Fruit fly (Drosophila melanogaster) whole organism, embryonic: ENCODE results near the gene Pez.
A peak's percentile ranks its signal among the peaks of the same experiment; 100 is the strongest.

ENCODE experiments used
- Aef1 ChIP-seq: fragments of 200-800 bp; sonication (Bioruptor generic); IDR thresholded peaks from 3 replicates; pipeline ENCODE4 v1.3.6; 2022; ENCODE audit warnings: missing biosample characterization, missing genetic modification characterization
- Awh ChIP-seq: fragments of 200-800 bp; sonication (Bioruptor generic); IDR thresholded peaks from 2 replicates; pipeline ENCODE4, ENCODE4 v1.3.6; 2022; ENCODE audit warnings: missing biosample characterization, missing genetic modification characterization
- Blimp-1 ChIP-seq: fragments of 200-800 bp; sonication (Bioruptor generic); optimal IDR thresholded peaks from 3 replicates; lab custom pipeline; 2018; ENCODE audit warnings: missing biosample characterization, missing genetic modification characterization, mild to moderate bottlenecking, moderate library complexity, missing genetic modification reagents
- CG10979 ChIP-seq: fragments of 200-800 bp; sonication (Bioruptor generic); optimal IDR thresholded peaks from 2 replicates; lab custom pipeline; 2018; ENCODE audit warnings: missing biosample characterization, mild to moderate bottlenecking, missing genetic modification characterization, moderate library complexity
- CG11247 ChIP-seq: fragments of 200-800 bp; sonication (Bioruptor generic); IDR thresholded peaks from 2 replicates; pipeline ENCODE4 v1.3.6; 2022; ENCODE audit warnings: missing biosample characterization, missing genetic modification characterization
- CG11456 ChIP-seq: fragments of 200-800 bp; sonication (Bioruptor generic); IDR thresholded peaks from 3 replicates; pipeline ENCODE4 v1.3.6; 2022; ENCODE audit warnings: missing biosample characterization, missing genetic modification characterization
- CG12236 ChIP-seq: fragments of 200-800 bp; sonication (Bioruptor generic); optimal IDR thresholded peaks from 2 replicates; lab custom pipeline; 2016; ENCODE audit warnings: missing biosample characterization, missing genetic modification characterization
- CG12659 ChIP-seq: fragments of 200-800 bp; sonication (Bioruptor generic); optimal IDR thresholded peaks from 3 replicates; lab custom pipeline; 2017; ENCODE audit warnings: mild to moderate bottlenecking, missing biosample characterization, missing genetic modification reagents, missing genetic modification characterization
- CG1603 ChIP-seq: fragments of 200-800 bp; sonication (Bioruptor generic); optimal IDR thresholded peaks from 2 replicates; lab custom pipeline; 2019; ENCODE audit warnings: missing biosample characterization, mild to moderate bottlenecking, missing genetic modification characterization, moderate library complexity
- CG16863 ChIP-seq: fragments of 200-800 bp; sonication (Bioruptor generic); optimal IDR thresholded peaks from 3 replicates; lab custom pipeline; 2016; ENCODE audit warnings: missing biosample characterization, missing genetic modification characterization
- CG2889 ChIP-seq: fragments of 200-800 bp; sonication (Bioruptor generic); IDR thresholded peaks from 3 replicates; pipeline ENCODE4 v1.3.6; 2022; ENCODE audit warnings: missing biosample characterization, missing genetic modification characterization
- CG30020 ChIP-seq: fragments of 200-800 bp; optimal IDR thresholded peaks from 2 replicates; lab custom pipeline; 2019; ENCODE audit warnings: missing biosample characterization, mild to moderate bottlenecking, missing genetic modification characterization, moderate library complexity
- CG31224 ChIP-seq: fragments of 200-800 bp; sonication (Bioruptor generic); IDR thresholded peaks from 2 replicates; pipeline ENCODE4 v1.3.6; 2022; ENCODE audit warnings: missing biosample characterization, missing genetic modification characterization
- CG3281 ChIP-seq: fragments of 200-800 bp; sonication (Bioruptor generic); optimal IDR thresholded peaks from 3 replicates; lab custom pipeline; 2017; ENCODE audit warnings: missing biosample characterization, mild to moderate bottlenecking, missing genetic modification characterization
- CG3995 ChIP-seq: fragments of 200-800 bp; sonication (Bioruptor generic); optimal IDR thresholded peaks from 3 replicates; lab custom pipeline; 2016; ENCODE audit warnings: missing biosample characterization, missing genetic modification characterization
- CG42726 ChIP-seq: fragments of 200-800 bp; sonication (Bioruptor generic); IDR thresholded peaks from 2 replicates; pipeline ENCODE4 v1.3.6; 2022; ENCODE audit warnings: missing biosample characterization, missing genetic modification characterization; ENCODE audit not compliant: partially characterized antibody
- CG4360 ChIP-seq: fragments of 200-800 bp; sonication (Bioruptor generic); IDR thresholded peaks from 2 replicates; pipeline ENCODE4 v1.3.6; 2022; ENCODE audit warnings: missing biosample characterization, missing genetic modification characterization
- CG4404 ChIP-seq: fragments of 200-800 bp; sonication (Bioruptor generic); IDR thresholded peaks from 2 replicates; pipeline ENCODE4 v1.3.6; 2022; ENCODE audit warnings: missing biosample characterization, missing genetic modification characterization
- CG6175 ChIP-seq: fragments of 200-800 bp; sonication (Bioruptor generic); IDR thresholded peaks from 3 replicates; pipeline ENCODE4 v1.3.6; 2022; ENCODE audit warnings: missing biosample characterization, missing genetic modification characterization
- CTCF ChIP-seq: fragments of 200-800 bp; sonication (Bioruptor generic); optimal IDR thresholded peaks from 2 replicates; lab custom pipeline; 2017; ENCODE audit warnings: missing biosample characterization, mild to moderate bottlenecking, missing genetic modification characterization, moderate library complexity
- CkIIα-i1 ChIP-seq: fragments of 200-800 bp; sonication (Bioruptor generic); IDR thresholded peaks from 2 replicates; pipeline ENCODE4 v1.3.6; 2022; ENCODE audit warnings: missing biosample characterization, missing genetic modification characterization
- Deaf1 ChIP-seq: fragments of 200-800 bp; optimal IDR thresholded peaks from 3 replicates; lab custom pipeline; 2019; ENCODE audit warnings: missing biosample characterization, mild to moderate bottlenecking, missing genetic modification characterization, moderate library complexity
- Ets65A ChIP-seq: fragments of 200-800 bp; sonication (Bioruptor generic); peaks from one replicate; lab custom pipeline; 2016; ENCODE audit warnings: missing biosample characterization, missing genetic modification characterization
- Fer3 ChIP-seq: fragments of 200-800 bp; sonication (Bioruptor generic); optimal IDR thresholded peaks from 2 replicates; lab custom pipeline; 2018; ENCODE audit warnings: missing biosample characterization, mild to moderate bottlenecking, missing genetic modification characterization, moderate library complexity
- Hr39 ChIP-seq: fragments of >200 bp; optimal IDR thresholded peaks from 2 replicates; lab custom pipeline; 2017
- Meics ChIP-seq: fragments of 200-800 bp; sonication (Bioruptor generic); optimal IDR thresholded peaks from 2 replicates; lab custom pipeline; 2017; ENCODE audit warnings: missing biosample characterization, mild to moderate bottlenecking, missing genetic modification characterization
- Sin3A ChIP-seq: fragments of >200 bp; optimal IDR thresholded peaks from 2 replicates; lab custom pipeline; 2018
- YL-1 ChIP-seq: fragments of 200-800 bp; sonication (Bioruptor generic); optimal IDR thresholded peaks from 3 replicates; lab custom pipeline; 2017; ENCODE audit warnings: missing biosample characterization, mild to moderate bottlenecking, missing genetic modification characterization
- al ChIP-seq: fragments of 200-800 bp; sonication (Bioruptor generic); IDR thresholded peaks from 2 replicates; pipeline ENCODE4 v1.3.6; 2022; ENCODE audit warnings: missing biosample characterization, missing genetic modification characterization
- ash1 ChIP-seq: fragments of 200-800 bp; sonication (Bioruptor generic); optimal IDR thresholded peaks from 2 replicates; lab custom pipeline; 2018; ENCODE audit warnings: missing biosample characterization, mild to moderate bottlenecking, missing genetic modification characterization
- cg ChIP-seq: fragments of 200-800 bp; sonication (Bioruptor generic); optimal IDR thresholded peaks from 3 replicates; lab custom pipeline; 2019; ENCODE audit warnings: missing biosample characterization, mild to moderate bottlenecking, missing genetic modification characterization, moderate library complexity
- chinmo ChIP-seq: fragments of 200-800 bp; sonication (Bioruptor generic); IDR thresholded peaks from 4 replicates; pipeline ENCODE4 v1.3.6; 2022; ENCODE audit warnings: missing biosample characterization, missing genetic modification characterization; ENCODE audit not compliant: partially characterized antibody
- gem ChIP-seq: fragments of 200-800 bp; sonication (Bioruptor generic); optimal IDR thresholded peaks from 2 replicates; lab custom pipeline; 2019; ENCODE audit warnings: missing biosample characterization, mild to moderate bottlenecking, missing genetic modification characterization, moderate library complexity
- grau ChIP-seq: fragments of 200-800 bp; optimal IDR thresholded peaks from 3 replicates; lab custom pipeline; 2019; ENCODE audit warnings: missing biosample characterization, mild to moderate bottlenecking, missing genetic modification characterization, moderate library complexity
- hkb ChIP-seq, 2 experiments: fragments of 200-800 bp in 1 of 2; fragments of >200 bp in 1 of 2; sonication (Bioruptor generic) in 1 of 2; IDR thresholded peaks in 1 of 2; optimal IDR thresholded peaks in 1 of 2; 2 replicates each; pipeline versions ENCODE4 v1.3.6 to Lab custom; 2017 to 2022; ENCODE audit warnings: missing biosample characterization in 1 of 2, missing genetic modification characterization in 1 of 2
- inv ChIP-seq: fragments of 200-800 bp; sonication (Bioruptor generic); IDR thresholded peaks from 2 replicates; pipeline ENCODE4 v1.3.6; 2022; ENCODE audit warnings: missing biosample characterization, missing genetic modification characterization; ENCODE audit not compliant: partially characterized antibody
- jumu ChIP-seq: fragments of 200-800 bp; sonication (Bioruptor generic); optimal IDR thresholded peaks from 3 replicates; lab custom pipeline; 2016; ENCODE audit warnings: missing biosample characterization, missing genetic modification characterization
- lab ChIP-seq: fragments of 200-800 bp; sonication (Bioruptor generic); optimal IDR thresholded peaks from 3 replicates; lab custom pipeline; 2017; ENCODE audit warnings: missing biosample characterization, missing genetic modification characterization, mild to moderate bottlenecking, moderate library complexity, missing genetic modification reagents
- mam ChIP-seq: fragments of 200-800 bp; sonication (Bioruptor generic); optimal IDR thresholded peaks from 3 replicates; lab custom pipeline; 2016; ENCODE audit warnings: missing biosample characterization, missing genetic modification characterization
- nerfin-2 ChIP-seq: fragments of 200-800 bp; sonication (Bioruptor generic); IDR thresholded peaks from 2 replicates; pipeline ENCODE4 v1.3.6; 2022; ENCODE audit warnings: missing biosample characterization, missing genetic modification characterization; ENCODE audit not compliant: partially characterized antibody
- nmo ChIP-seq: fragments of 200-800 bp; sonication (Bioruptor generic); optimal IDR thresholded peaks from 2 replicates; lab custom pipeline; 2018; ENCODE audit warnings: missing biosample characterization, mild to moderate bottlenecking, missing genetic modification characterization, moderate library complexity
- odd ChIP-seq: fragments of 200-800 bp; sonication (Bioruptor generic); optimal IDR thresholded peaks from 2 replicates; lab custom pipeline; 2017; ENCODE audit warnings: missing biosample characterization, mild to moderate bottlenecking, missing genetic modification characterization
- pum ChIP-seq: fragments of 200-800 bp; sonication (Bioruptor generic); optimal IDR thresholded peaks from 2 replicates; lab custom pipeline; 2016; ENCODE audit warnings: missing biosample characterization, missing genetic modification characterization
- sc ChIP-seq, 3 experiments: fragments of >200 bp in 2 of 3; fragments of 200-800 bp in 1 of 3; sonication (Bioruptor generic) in 1 of 3; optimal IDR thresholded peaks; 2 replicates in 2 of 3; 3 replicates in 1 of 3; lab custom pipeline; 2017; ENCODE audit warnings: mild to moderate bottlenecking in 1 of 3, missing biosample characterization in 1 of 3, missing genetic modification characterization in 1 of 3, missing genetic modification reagents in 1 of 3
- sens ChIP-seq: fragments of 200-800 bp; sonication (Bioruptor generic); peaks from one replicate; lab custom pipeline; 2016; ENCODE audit warnings: missing biosample characterization, missing genetic modification characterization
- sob ChIP-seq: fragments of 200-800 bp; sonication (Bioruptor generic); IDR thresholded peaks from 2 replicates; pipeline ENCODE4 v1.3.6; 2022; ENCODE audit warnings: missing biosample characterization, missing genetic modification characterization
- trem ChIP-seq: fragments of 200-800 bp; optimal IDR thresholded peaks from 3 replicates; lab custom pipeline; 2019; ENCODE audit warnings: missing biosample characterization, mild to moderate bottlenecking, missing genetic modification characterization, moderate library complexity
- unc-4 ChIP-seq: fragments of 200-800 bp; sonication (Bioruptor generic); IDR thresholded peaks from 2 replicates; pipeline ENCODE4 v1.3.6; 2022; ENCODE audit warnings: missing biosample characterization, missing genetic modification characterization; ENCODE audit not compliant: partially characterized antibody

Pez gene

dm6 chr2L:6339010-6339897, 783 bp upstream of the Pez start (continued):
- no peak for TF ChIP-seq CG12659 (GFP tag; lab: Kevin White, UChicago)
- TF ChIP-seq lab (GFP tag; lab: Kevin White, UChicago) = peak; percentile 49
- TF ChIP-seq chinmo (GFP tag; lab: Robert Waterston, UW) = peak; percentile 93
- 0 out of 2 replicates have a peak, but pooled peaks have one; percentile 49 for TF ChIP-seq CG42726
- TF ChIP-seq unc-4 = no peak
- TF ChIP-seq YL-1 (GFP tag; lab: Kevin White, UChicago) = peak; percentile 59
- TF ChIP-seq nerfin-2 (GFP tag; lab: Robert Waterston, UW) = no peak
- TF ChIP-seq CG4404 (GFP tag; lab: Robert Waterston, UW) = no peak
- peak; percentile 82 for TF ChIP-seq Deaf1 (tag; lab: Kevin White, UChicago)
- 0 out of 2 replicates have a peak, but pooled peaks have one; percentile 8 for TF ChIP-seq inv (GFP tag; lab: Robert Waterston, UW)
- TF ChIP-seq Sin3A (lab: Kevin White, UChicago) = no peak
- peak; percentile 40 for TF ChIP-seq CG16863
- TF ChIP-seq CG11456 (GFP tag; lab: Robert Waterston, UW) = peak; percentile 34; the same call in 1 of the 3 replicates
- peak; percentile 14 for TF ChIP-seq CG12236 (GFP tag; lab: Kevin White, UChicago)
- TF ChIP-seq trem (tag; lab: Kevin White, UChicago) = no peak
- peak; percentile 18 for TF ChIP-seq nmo (GFP tag; lab: Kevin White, UChicago)
- TF ChIP-seq pum = peak; percentile 25
- TF ChIP-seq CG1603 (tag; lab: Kevin White, UChicago) = peak; percentile 52
- TF ChIP-seq gem (tag; lab: Kevin White, UChicago) = peak; percentile 73
- TF ChIP-seq mam (GFP tag; lab: Kevin White, UChicago) = peak; percentile 57
- TF ChIP-seq CG4360 (GFP tag; lab: Robert Waterston, UW) = no peak
- no peak for TF ChIP-seq CG30020
- TF ChIP-seq CG10979 (tag; lab: Kevin White, UChicago) = peak; percentile 17
- peak; percentile 95 for TF ChIP-seq grau
- TF ChIP-seq Awh (GFP tag; lab: Robert Waterston, UW) = peak; percentile 12; the same call in 1 of the 2 replicates
- peak; percentile 18; the same call in 1 of the 2 replicates for TF ChIP-seq al (GFP tag; lab: Robert Waterston, UW)
- TF ChIP-seq sc (optimal IDR thresholded peaks at IDR 0.05; lab: Kevin White, UChicago) = no peak
- TF ChIP-seq sc (GFP tag; optimal IDR thresholded peaks at IDR 0.05; lab: Kevin White, UChicago) = peak; percentile 33
- peak; percentile 39; the same call in 1 of the 3 replicates for TF ChIP-seq Aef1 (GFP tag; lab: Robert Waterston, UW)
- no peak for TF ChIP-seq odd (GFP tag; lab: Kevin White, UChicago)
- peak; percentile 44 for TF ChIP-seq jumu (GFP tag; lab: Kevin White, UChicago)
- peak; percentile 59 for TF ChIP-seq CG3281 (GFP tag; lab: Kevin White, UChicago)
- TF ChIP-seq hkb (optimal IDR thresholded peaks at IDR 0.05; lab: Kevin White, UChicago) = no peak
- TF ChIP-seq hkb (GFP tag; IDR thresholded peaks at IDR 0.05; lab: Robert Waterston, UW) = peak; percentile 28
- peak; percentile 15 for TF ChIP-seq CG3995 (GFP tag; lab: Kevin White, UChicago)
- TF ChIP-seq sob = peak; percentile 29; the same call in 1 of the 2 replicates
- TF ChIP-seq ash1 (GFP tag; lab: Kevin White, UChicago) = no peak
- TF ChIP-seq CG2889 (GFP tag; lab: Robert Waterston, UW) = 0 out of 3 replicates have a peak, but pooled peaks have one; percentile 5
- peak; percentile 90 for TF ChIP-seq sens
- no peak for TF ChIP-seq Hr39 (lab: Kevin White, UChicago)
- TF ChIP-seq CG6175 (GFP tag; lab: Robert Waterston, UW) = no peak
- peak; percentile 46 for TF ChIP-seq Fer3 (tag; lab: Kevin White, UChicago)
- TF ChIP-seq CTCF (GFP tag; lab: Kevin White, UChicago) = no peak
- no peak for TF ChIP-seq CkIIα-i1
- 0 out of 2 replicates have a peak, but pooled peaks have one; percentile 23 for TF ChIP-seq CG11247
- TF ChIP-seq Ets65A = peak; percentile 91
- TF ChIP-seq CG31224 (GFP tag; lab: Robert Waterston, UW) = no peak
- TF ChIP-seq Blimp-1 (GFP tag; lab: Kevin White, UChicago) = peak; percentile 8
- TF ChIP-seq cg (GFP tag; lab: Kevin White, UChicago) = peak; percentile 90
- peak; percentile 47 for TF ChIP-seq Meics (GFP tag; lab: Kevin White, UChicago)
